Worm (Caenorhabditis elegans): ENCODE measurements around the gene bre-5.

Gene bre-5

ce11 chrIV:12057508-12057907 lies 6.5 kb upstream of the bre-5 start, which contains the start of gene K08E4.3:
Gene K08E4.3 (plus strand): TSS chrIV:12057742.
- TF ChIP-seq unc-62 (GFP tag; optimal IDR thresholded peaks at IDR 0.05) = no peak
- peak; percentile 30 for TF ChIP-seq nhr-129 (tag; optimal IDR thresholded peaks at IDR 0.05)

- TF ChIP-seq R02D3.7 (tag; optimal IDR thresholded peaks at IDR 0.05) (no peak), ztf-11 (tag; optimal IDR thresholded peaks at IDR 0.05) (no peak), elt-3 (tag; optimal IDR thresholded peaks at IDR 0.05) (no peak), lin-39 (tag; optimal IDR thresholded peaks at IDR 0.05) (no peak)
Measured at ce11 chrIV:12056603-12057002, 5.6 kb upstream of the bre-5 start, which contains the start of gene K08E4.2. Gene K08E4.2 (minus strand): TSS chrIV:12056656.

ce11 chrIV:12052461-12052860 lies 1.4 kb upstream of the bre-5 start:
- TF ChIP-seq sma-9 (GFP tag; optimal IDR thresholded peaks at IDR 0.05) (no peak), sma-9 (tag; optimal IDR thresholded peaks at IDR 0.05) (no peak), mdl-1 (tag; optimal IDR thresholded peaks at IDR 0.05) (no peak), F13H6.1 (tag; optimal IDR thresholded peaks at IDR 0.05) (no peak), lin-39 (tag; optimal IDR thresholded peaks at IDR 0.05) (no peak), alr-1 (tag; optimal IDR thresholded peaks at IDR 0.05) (no peak), ceh-16 (tag; optimal IDR thresholded peaks at IDR 0.05) (no peak), Y55F3AM.14 (GFP tag; optimal IDR thresholded peaks at IDR 0.05) (no peak), C34F6.9 (tag; optimal IDR thresholded peaks at IDR 0.05) (no peak), dmd-4 (tag; optimal IDR thresholded peaks at IDR 0.05) (no peak), skn-1 (tag; optimal IDR thresholded peaks at IDR 0.05) (no peak), fos-1 (tag; optimal IDR thresholded peaks at IDR 0.05) (no peak), nhr-6 (tag; optimal IDR thresholded peaks at IDR 0.05) (no peak), blmp-1 (tag; optimal IDR thresholded peaks at IDR 0.05; ENCODE audit: insufficient read depth) (no peak), sem-4 (tag; optimal IDR thresholded peaks at IDR 0.05) (no peak), nhr-21 (tag; optimal IDR thresholded peaks at IDR 0.05) (no peak), mab-5 (tag; optimal IDR thresholded peaks at IDR 0.05) (no peak), sma-3 (GFP tag; optimal IDR thresholded peaks at IDR 0.05) (no peak)

ce11 chrIV:12047552-12048347 lies 3.3 kb downstream of the bre-5 start, which contains the start of gene T12G3.4:
Gene T12G3.4 (plus strand): TSS chrIV:12048256.
- TF ChIP-seq peb-1 (tag; optimal IDR thresholded peaks at IDR 0.05) = no peak
- peak; percentile 1 for TF ChIP-seq fos-1 (tag; optimal IDR thresholded peaks at IDR 0.05)
- TF ChIP-seq nhr-129 (tag; optimal IDR thresholded peaks at IDR 0.05) = peak; percentile 2

- TF ChIP-seq ZK546.5 (tag; optimal IDR thresholded peaks at IDR 0.05) (no peak), crh-2 (tag; optimal IDR thresholded peaks at IDR 0.05) (no peak), nhr-21 (tag; optimal IDR thresholded peaks at IDR 0.05) (peak; percentile 23), lin-11 (tag; optimal IDR thresholded peaks at IDR 0.05) (no peak), nhr-237 (tag; optimal IDR thresholded peaks at IDR 0.05) (no peak), skn-1 (tag; optimal IDR thresholded peaks at IDR 0.05) (no peak), gmeb-1 (tag; optimal IDR thresholded peaks at IDR 0.05) (peak; percentile 25), lsy-2 (tag; optimal IDR thresholded peaks at IDR 0.05) (peak in 1 of 2 experiments; percentile 16), R02D3.7 (tag; optimal IDR thresholded peaks at IDR 0.05) (no peak), ztf-1 (GFP tag; conservative IDR thresholded peaks at IDR 0.05) (no peak), C34F6.9 (tag; optimal IDR thresholded peaks at IDR 0.05) (no peak), nhr-23 (tag; optimal IDR thresholded peaks at IDR 0.05) (no peak), mbf-1 (tag; optimal IDR thresholded peaks at IDR 0.05) (no peak), elt-1 (tag; optimal IDR thresholded peaks at IDR 0.05) (no peak), nhr-6 (tag; optimal IDR thresholded peaks at IDR 0.05) (no peak), nhr-10 (tag; optimal IDR thresholded peaks at IDR 0.05) (no peak), lin-13 (GFP tag; optimal IDR thresholded peaks at IDR 0.05) (no peak), unc-55 (GFP tag; optimal IDR thresholded peaks at IDR 0.05) (no peak), mdl-1 (tag; optimal IDR thresholded peaks at IDR 0.05) (no peak), dmd-4 (tag; optimal IDR thresholded peaks at IDR 0.05) (no peak), nhr-12 (tag; optimal IDR thresholded peaks at IDR 0.05) (no peak), ztf-4 (tag; optimal IDR thresholded peaks at IDR 0.05) (no peak), lin-39 (tag; optimal IDR thresholded peaks at IDR 0.05) (no peak), unc-62 (GFP tag; optimal IDR thresholded peaks at IDR 0.05) (no peak), unc-39 (tag; optimal IDR thresholded peaks at IDR 0.05) (no peak), blmp-1 (tag; optimal IDR thresholded peaks at IDR 0.05; ENCODE audit: insufficient read depth) (no peak), ama-1 (optimal IDR thresholded peaks at IDR 0.05) (no peak), zag-1 (tag; optimal IDR thresholded peaks at IDR 0.05) (no peak), egl-27 (tag; optimal IDR thresholded peaks at IDR 0.05) (no peak), alr-1 (tag; optimal IDR thresholded peaks at IDR 0.05) (no peak), Y55F3AM.14 (GFP tag; optimal IDR thresholded peaks at IDR 0.05) (no peak), F13H6.1 (tag; optimal IDR thresholded peaks at IDR 0.05) (peak; percentile 23)
Measured at ce11 chrIV:12046524-12047203, 4.4 kb downstream of the bre-5 start, which contains the start of gene T12G3.2. Gene T12G3.2 (minus strand): TSS chrIV:12046967.
